Worm (Caenorhabditis elegans): ENCODE data around the gene set-30.

set-30 gene

DNA sequence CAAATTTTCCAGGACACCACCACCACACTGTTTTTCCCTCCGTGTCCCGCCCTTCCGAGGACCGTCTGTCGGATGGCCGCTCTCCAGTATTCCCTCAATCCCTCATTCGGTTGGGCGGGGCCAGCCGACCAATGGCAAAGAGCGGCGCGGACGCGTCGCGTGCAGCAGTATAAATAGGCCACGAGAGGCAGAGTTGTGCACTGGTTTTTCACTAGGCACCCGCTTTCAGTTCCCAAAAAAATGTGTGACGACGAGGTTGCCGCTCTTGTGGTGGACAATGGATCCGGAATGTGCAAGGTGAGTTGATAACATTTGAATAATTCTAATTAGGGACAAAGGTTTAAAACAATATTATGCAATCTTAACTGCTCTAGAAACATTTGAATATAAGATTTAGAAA lies 38.6 kb upstream of the set-30 start, which contains the start of gene act-4 (continued):
- TF ChIP-seq lin-15B (tag; optimal IDR thresholded peaks at IDR 0.05), result peak; percentile 37
- no peak for TF ChIP-seq skn-1 (tag; optimal IDR thresholded peaks at IDR 0.05)
- TF ChIP-seq jun-1 (tag; optimal IDR thresholded peaks at IDR 0.05), result no peak
- no peak for TF ChIP-seq daf-12 (tag; optimal IDR thresholded peaks at IDR 0.05)
- TF ChIP-seq zag-1 (tag; optimal IDR thresholded peaks at IDR 0.05), result no peak
- peak; percentile 96 for TF ChIP-seq ama-1 (optimal IDR thresholded peaks at IDR 0.05)
- no peak for TF ChIP-seq egl-27 (tag; optimal IDR thresholded peaks at IDR 0.05)
- no peak for TF ChIP-seq nhr-237 (tag; optimal IDR thresholded peaks at IDR 0.05)
- TF ChIP-seq nhr-11 (tag; optimal IDR thresholded peaks at IDR 0.05), result no peak
- no peak for TF ChIP-seq ztf-11 (tag; optimal IDR thresholded peaks at IDR 0.05)
- peak; percentile 45 for TF ChIP-seq pha-4 (tag; optimal IDR thresholded peaks at IDR 0.05)

- TF ChIP-seq nhr-237 (tag; optimal IDR thresholded peaks at IDR 0.05) (no peak), unc-62 (GFP tag; optimal IDR thresholded peaks at IDR 0.05) (no peak), nhr-23 (tag; optimal IDR thresholded peaks at IDR 0.05) (peak; percentile 8), pha-4 (tag; optimal IDR thresholded peaks at IDR 0.05) (peak; percentile 24), jun-1 (tag; optimal IDR thresholded peaks at IDR 0.05) (no peak), nhr-25 (tag; optimal IDR thresholded peaks at IDR 0.05) (peak; percentile 34), nhr-28 (tag; optimal IDR thresholded peaks at IDR 0.05) (no peak), lin-39 (tag; optimal IDR thresholded peaks at IDR 0.05) (no peak), nhr-12 (tag; optimal IDR thresholded peaks at IDR 0.05) (no peak), ama-1 (optimal IDR thresholded peaks at IDR 0.05) (no peak), elt-2 (tag; optimal IDR thresholded peaks at IDR 0.05) (no peak), ceh-16 (tag; optimal IDR thresholded peaks at IDR 0.05) (no peak), fos-1 (tag; optimal IDR thresholded peaks at IDR 0.05) (no peak), mdl-1 (tag; optimal IDR thresholded peaks at IDR 0.05) (no peak), egl-27 (tag; optimal IDR thresholded peaks at IDR 0.05) (no peak), fkh-2 (tag; optimal IDR thresholded peaks at IDR 0.05) (no peak)
Measured at ce11 chrX:4960910-4961680, 38.0 kb upstream of the set-30 start.

ce11 chrX:4961681-4962656 lies 37.1 kb upstream of the set-30 start:
- TF ChIP-seq ceh-9 (tag; optimal IDR thresholded peaks at IDR 0.05) (no peak), snpc-4 (tag; optimal IDR thresholded peaks at IDR 0.05) (peak; percentile 24), lin-39 (tag; optimal IDR thresholded peaks at IDR 0.05) (peak; percentile 95), fkh-2 (tag; optimal IDR thresholded peaks at IDR 0.05) (no peak), ceh-82 (tag; optimal IDR thresholded peaks at IDR 0.05) (no peak), egl-27 (tag; optimal IDR thresholded peaks at IDR 0.05) (no peak), nfya-1 (tag; optimal IDR thresholded peaks at IDR 0.05; ENCODE audit: insufficient read depth) (peak; percentile 88), eor-1 (tag; optimal IDR thresholded peaks at IDR 0.05) (no peak), tbx-2 (tag; optimal IDR thresholded peaks at IDR 0.05) (peak; percentile 72), unc-39 (tag; optimal IDR thresholded peaks at IDR 0.05) (no peak), ceh-16 (tag; optimal IDR thresholded peaks at IDR 0.05) (no peak), pha-4 (tag; optimal IDR thresholded peaks at IDR 0.05) (peak; percentile 78), nhr-25 (tag; optimal IDR thresholded peaks at IDR 0.05) (peak; percentile 12), ama-1 (optimal IDR thresholded peaks at IDR 0.05) (no peak), elt-1 (tag; optimal IDR thresholded peaks at IDR 0.05) (no peak), lin-15B (tag; optimal IDR thresholded peaks at IDR 0.05) (peak; percentile 20), nhr-43 (tag; optimal IDR thresholded peaks at IDR 0.05; ENCODE audit: poor library complexity, severe bottlenecking) (no peak), fos-1 (tag; optimal IDR thresholded peaks at IDR 0.05) (no peak), nhr-67 (tag; optimal IDR thresholded peaks at IDR 0.05) (no peak), ZK546.5 (tag; optimal IDR thresholded peaks at IDR 0.05) (no peak), elt-3 (tag; optimal IDR thresholded peaks at IDR 0.05) (no peak), nhr-77 (tag; optimal IDR thresholded peaks at IDR 0.05) (no peak), nhr-12 (tag; optimal IDR thresholded peaks at IDR 0.05) (no peak), hmg-11 (tag; optimal IDR thresholded peaks at IDR 0.05) (peak; percentile 62), egl-5 (tag; optimal IDR thresholded peaks at IDR 0.05) (peak; percentile 95), sea-2 (GFP tag; optimal IDR thresholded peaks at IDR 0.05) (no peak), nhr-11 (tag; optimal IDR thresholded peaks at IDR 0.05) (peak; percentile 23), nhr-237 (tag; optimal IDR thresholded peaks at IDR 0.05) (no peak), ceh-28 (tag; optimal IDR thresholded peaks at IDR 0.05) (peak; percentile 17), skn-1 (tag; optimal IDR thresholded peaks at IDR 0.05) (no peak), jun-1 (tag; optimal IDR thresholded peaks at IDR 0.05) (peak; percentile 60), zag-1 (tag; optimal IDR thresholded peaks at IDR 0.05) (no peak)
